Worm (Caenorhabditis elegans) whole organism, L4 larva: ENCODE results near the gene txt-10.

Experiments
- F10B5.3 ChIP-seq: sonication (generic microtip); optimal IDR thresholded peaks from 2 replicates; lab custom pipeline; 2016; ENCODE audit warnings: mild to moderate bottlenecking, missing genetic modification characterization, missing compliant biosample characterization
- F37D6.2 ChIP-seq: sonication (generic microtip); optimal IDR thresholded peaks from 2 replicates; lab custom pipeline; 2016; ENCODE audit warnings: mild to moderate bottlenecking, missing genetic modification characterization, missing compliant biosample characterization
- F44E2.7 ChIP-seq: fragments of 200-800 bp; sonication (Bioruptor generic); IDR thresholded peaks from 2 replicates; pipeline ENCODE4 v2.1.2; 2022; ENCODE audit warnings: missing genetic modification characterization, missing compliant biosample characterization
- F49E8.2 ChIP-seq: sonication (generic microtip); optimal IDR thresholded peaks from 2 replicates; lab custom pipeline; 2016; ENCODE audit warnings: missing compliant biosample characterization, mild to moderate bottlenecking, missing genetic modification characterization, borderline replicate concordance
- T20F7.1 ChIP-seq: fragments of 200-800 bp; sonication (Bioruptor generic); optimal IDR thresholded peaks from 2 replicates; lab custom pipeline; 2018; ENCODE audit warnings: mild to moderate bottlenecking, missing genetic modification characterization, missing compliant biosample characterization
- Y5F2A.4 ChIP-seq: fragments of 200-800 bp; sonication (Bioruptor generic); optimal IDR thresholded peaks from 2 replicates; lab custom pipeline; 2018; ENCODE audit warnings: mild to moderate bottlenecking, missing genetic modification characterization, missing compliant biosample characterization
- arid-1 ChIP-seq: fragments of 200-800 bp; sonication (Bioruptor generic); conservative IDR thresholded peaks from 2 replicates; pipeline ENCODE4 v1.3.6; 2022; ENCODE audit warnings: missing genetic modification reagents, missing genetic modification characterization, missing compliant biosample characterization
- cey-2 ChIP-seq: sonication (generic microtip); optimal IDR thresholded peaks from 3 replicates; lab custom pipeline; 2017; ENCODE audit warnings: missing genetic modification characterization, mild to moderate bottlenecking, missing compliant biosample characterization, antibody characterized with exemption, borderline replicate concordance; ENCODE audit not compliant: insufficient read depth
- dmd-6 ChIP-seq: fragments of 200-800 bp; sonication (Bioruptor generic); IDR thresholded peaks from 2 replicates; pipeline ENCODE4 v1.3.6; 2022; ENCODE audit warnings: missing genetic modification reagents, missing genetic modification characterization, missing compliant biosample characterization
- duxl-1 ChIP-seq: sonication (generic microtip); optimal IDR thresholded peaks from 2 replicates; lab custom pipeline; 2016; ENCODE audit warnings: mild to moderate bottlenecking, missing genetic modification characterization, moderate library complexity, missing compliant biosample characterization; ENCODE audit not compliant: poor library complexity
- dve-1 ChIP-seq: sonication (generic microtip); optimal IDR thresholded peaks from 2 replicates; lab custom pipeline; 2017; ENCODE audit warnings: antibody characterized with exemption, mild to moderate bottlenecking, missing genetic modification characterization, missing compliant biosample characterization; ENCODE audit not compliant: insufficient read depth
- fos-1 ChIP-seq: fragments of 150-350 bp; optimal IDR thresholded peaks from 2 replicates; lab custom pipeline; 2014; ENCODE audit warnings: missing biosample characterization, missing genetic modification characterization
- hif-1 ChIP-seq, 2 experiments: sonication (generic microtip); optimal IDR thresholded peaks; 2 replicates each; lab custom pipeline; 2016 to 2017; ENCODE audit warnings: missing compliant biosample characterization in 2 of 2, missing genetic modification characterization in 2 of 2, missing genetic modification reagents in 2 of 2, missing genotype in 2 of 2, mild to moderate bottlenecking in 1 of 2
- hlh-30 ChIP-seq: sonication (generic microtip); optimal IDR thresholded peaks from 2 replicates; lab custom pipeline; 2017; ENCODE audit warnings: antibody characterized with exemption, mild to moderate bottlenecking, missing genetic modification characterization, missing compliant biosample characterization; ENCODE audit not compliant: insufficient read depth
- lin-15B ChIP-seq: fragments of 150-350 bp; sonication (generic microtip); optimal IDR thresholded peaks from 3 replicates; lab custom pipeline; 2014; ENCODE audit warnings: missing biosample characterization, missing genetic modification characterization
- lin-39 ChIP-seq: fragments of 150-350 bp; optimal IDR thresholded peaks from 2 replicates; lab custom pipeline; 2014; ENCODE audit warnings: missing biosample characterization, missing genetic modification reagents, missing genetic modification characterization
- madf-5 ChIP-seq, 2 experiments: fragments of 200-800 bp; sonication (Bioruptor generic); IDR thresholded peaks; 2 replicates each; pipeline ENCODE4 v1.3.6; 2022; ENCODE audit warnings: missing compliant biosample characterization in 2 of 2, missing genetic modification characterization in 2 of 2
- mdl-1 ChIP-seq, 2 experiments: fragments of 150-350 bp in 1 of 2; sonication (generic microtip) in 1 of 2; optimal IDR thresholded peaks; 2 replicates each; lab custom pipeline; 2014 to 2017; ENCODE audit warnings: missing biosample characterization in 2 of 2, missing genetic modification characterization in 2 of 2
- nhr-10 ChIP-seq: fragments of 150-350 bp; optimal IDR thresholded peaks from 2 replicates; lab custom pipeline; 2014; ENCODE audit warnings: missing biosample characterization, missing genetic modification characterization
- nhr-25 ChIP-seq: sonication (generic microtip); optimal IDR thresholded peaks from 2 replicates; lab custom pipeline; 2017; ENCODE audit warnings: missing genetic modification characterization, mild to moderate bottlenecking, missing compliant biosample characterization, antibody characterized with exemption, moderate library complexity, borderline replicate concordance; ENCODE audit not compliant: insufficient read depth
- nhr-28 ChIP-seq: fragments of 150-350 bp; optimal IDR thresholded peaks from 2 replicates; lab custom pipeline; 2014; ENCODE audit warnings: missing biosample characterization, missing genetic modification characterization
- nhr-77 ChIP-seq: fragments of 150-350 bp; optimal IDR thresholded peaks from 2 replicates; lab custom pipeline; 2014; ENCODE audit warnings: missing biosample characterization, missing genetic modification characterization
- php-3 ChIP-seq: fragments of 200-800 bp; sonication (Bioruptor generic); IDR thresholded peaks from 2 replicates; pipeline ENCODE4 v1.3.6; 2022; ENCODE audit warnings: missing genetic modification reagents, missing genetic modification characterization, missing compliant biosample characterization
- pqm-1 ChIP-seq: sonication (generic microtip); optimal IDR thresholded peaks from 2 replicates; lab custom pipeline; 2017; ENCODE audit warnings: missing biosample characterization, missing genetic modification characterization
- rbr-2 ChIP-seq: sonication (generic microtip); optimal IDR thresholded peaks from 2 replicates; lab custom pipeline; 2016; ENCODE audit warnings: missing genotype, missing genetic modification characterization, missing compliant biosample characterization
- saeg-2 ChIP-seq: fragments of 200-800 bp; sonication (Bioruptor generic); IDR thresholded peaks from 2 replicates; pipeline ENCODE4 v1.3.6; 2022; ENCODE audit warnings: missing genetic modification reagents, missing genetic modification characterization, missing compliant biosample characterization
- spr-3 ChIP-seq: fragments of 200-800 bp; sonication (Bioruptor generic); optimal IDR thresholded peaks from 2 replicates; lab custom pipeline; 2018; ENCODE audit warnings: mild to moderate bottlenecking, missing genetic modification characterization, missing compliant biosample characterization
- tag-97 ChIP-seq: fragments of 200-800 bp; sonication (Bioruptor generic); IDR thresholded peaks from 2 replicates; pipeline ENCODE4 v1.3.6; 2022; ENCODE audit warnings: missing genetic modification characterization, missing compliant biosample characterization
- tra-1 ChIP-seq: fragments of 200-800 bp; sonication (Bioruptor generic); IDR thresholded peaks from 2 replicates; pipeline ENCODE4 v1.3.6; 2022; ENCODE audit warnings: missing genetic modification reagents, missing genetic modification characterization, missing compliant biosample characterization
- unc-130 ChIP-seq: sonication (generic microtip); optimal IDR thresholded peaks from 2 replicates; lab custom pipeline; 2016; ENCODE audit warnings: missing genetic modification reagents, missing genetic modification characterization, missing compliant biosample characterization
- unc-39 ChIP-seq: sonication (generic microtip); optimal IDR thresholded peaks from 2 replicates; lab custom pipeline; 2017; ENCODE audit warnings: missing biosample characterization, missing genetic modification characterization
- unc-62 ChIP-seq, 3 experiments: fragments of 150-350 bp in 1 of 3; sonication (generic microtip); optimal IDR thresholded peaks in 2 of 3; peaks in 1 of 3; 1 replicate in 1 of 3; 2 replicates in 2 of 3; lab custom pipeline; 2014 to 2017; ENCODE audit warnings: missing biosample characterization in 3 of 3, missing genetic modification characterization in 3 of 3, missing genetic modification reagents in 3 of 3, missing genotype in 1 of 3
- vab-7 ChIP-seq: fragments of 200-800 bp; sonication (Bioruptor generic); IDR thresholded peaks from 2 replicates; pipeline ENCODE4 v1.3.6; 2022; ENCODE audit warnings: missing genetic modification reagents, missing genetic modification characterization, missing compliant biosample characterization
- zag-1 ChIP-seq: fragments of 150-350 bp; optimal IDR thresholded peaks from 2 replicates; lab custom pipeline; 2014; ENCODE audit warnings: missing biosample characterization, missing genetic modification characterization
- zfp-2 ChIP-seq: sonication (generic microtip); optimal IDR thresholded peaks from 2 replicates; lab custom pipeline; 2016; ENCODE audit warnings: mild to moderate bottlenecking, missing genetic modification characterization, missing compliant biosample characterization
- zfp-3 ChIP-seq: fragments of 200-800 bp; sonication (Bioruptor generic); conservative IDR thresholded peaks from 2 replicates; pipeline ENCODE4 v1.3.6; 2022; ENCODE audit warnings: missing genetic modification reagents, missing genetic modification characterization, missing compliant biosample characterization
- ztf-7 ChIP-seq: fragments of 150-350 bp; optimal IDR thresholded peaks from 2 replicates; lab custom pipeline; 2014; ENCODE audit warnings: missing biosample characterization, missing genetic modification characterization

The txt-10 gene

ce11 chrV:10525902-10526301 lies 6.7 kb downstream of the txt-10 start, which contains the start of the genes C35A5.8 and hda-11 (continued):
- peak; percentile 74 for TF ChIP-seq unc-130
- 0 out of 2 replicates have a peak, but pooled peaks have one; percentile 50 for TF ChIP-seq tra-1 (GFP tag; lab: Robert Waterston, UW)
- no peak for TF ChIP-seq F10B5.3 (tag; lab: Kevin White, UChicago)
- peak; percentile 46; the same call in 1 of the 2 replicates for TF ChIP-seq zfp-3 (GFP tag; lab: Robert Waterston, UW)
- TF ChIP-seq F49E8.2 (tag; lab: Kevin White, UChicago), result no peak
- no peak for TF ChIP-seq F37D6.2 (tag; lab: Kevin White, UChicago)
- TF ChIP-seq zag-1, result no peak
- TF ChIP-seq rbr-2 (tag; lab: Kevin White, UChicago), result peak; percentile 48
- peak; percentile 61 for TF ChIP-seq dmd-6 (GFP tag; lab: Robert Waterston, UW)
- peak; percentile 71 for TF ChIP-seq duxl-1
- no peak for TF ChIP-seq nhr-10 (tag; lab: Kevin White, UChicago)
- TF ChIP-seq nhr-25, result peak; percentile 4
- TF ChIP-seq cey-2 (tag; lab: Kevin White, UChicago), result no peak

DNA sequence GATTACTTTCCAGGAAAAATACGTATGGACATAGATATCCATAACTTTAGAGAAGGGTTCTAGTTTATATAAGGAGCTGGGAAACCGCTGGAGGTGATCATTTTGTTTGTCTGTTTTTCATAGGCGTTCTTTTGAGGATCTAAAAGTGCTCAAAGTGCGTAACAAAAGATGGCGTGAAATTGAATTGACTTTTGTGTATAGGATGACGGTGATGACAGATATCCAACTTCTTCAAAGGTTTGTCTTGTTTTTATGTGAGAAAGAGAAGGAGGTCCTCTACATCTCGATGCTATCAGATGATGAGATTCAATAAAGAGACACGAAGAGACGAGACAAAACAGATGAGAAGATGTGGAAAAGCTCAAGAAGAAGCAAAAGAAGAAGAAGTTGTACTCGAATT lies 15.9 kb downstream of the txt-10 start:
- TF ChIP-seq F37D6.2 (tag; lab: Kevin White, UChicago) (no peak), unc-62 (GFP tag; optimal IDR thresholded peaks at IDR 0.05 in 1 of 2; lab: Kevin White, UChicago) (peak in 1 of 2 experiments; percentile 96), unc-62 (tag; optimal IDR thresholded peaks at IDR 0.05; lab: Kevin White, UChicago) (no peak)

DNA sequence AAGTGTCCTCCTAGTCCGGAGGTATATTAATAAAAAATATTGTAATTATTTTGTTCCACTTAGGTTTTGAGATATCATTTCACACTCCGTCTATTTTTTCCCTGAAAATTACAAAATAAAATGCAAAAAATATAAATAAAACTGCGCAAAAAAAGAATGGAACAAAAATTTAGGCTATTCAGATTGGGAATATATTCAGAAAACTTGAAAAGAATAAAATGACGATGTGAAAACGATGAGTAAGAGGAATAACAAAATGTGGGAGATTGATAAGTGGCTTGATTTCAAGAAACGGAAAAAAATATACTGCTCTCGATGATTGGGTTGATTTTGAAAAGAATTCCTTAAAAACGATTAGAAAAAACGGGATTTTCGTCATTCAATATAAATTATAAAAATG lies 18.4 kb downstream of the txt-10 start, which contains the start of gene dmsr-8:
Gene dmsr-8, minus strand, starts transcription at position 101 of the 400 bp plus-strand sequence.
- TF ChIP-seq spr-3 (GFP tag; lab: Kevin White, UChicago) (no peak), arid-1 (GFP tag; lab: Robert Waterston, UW) (no peak), zfp-2 (tag; lab: Kevin White, UChicago) (no peak), unc-62 (GFP tag; optimal IDR thresholded peaks at IDR 0.05 in 1 of 2; lab: Kevin White, UChicago) (peak in 1 of 2 experiments; percentile 61), unc-62 (tag; optimal IDR thresholded peaks at IDR 0.05; lab: Kevin White, UChicago) (no peak), duxl-1 (no peak), vab-7 (no peak)

DNA sequence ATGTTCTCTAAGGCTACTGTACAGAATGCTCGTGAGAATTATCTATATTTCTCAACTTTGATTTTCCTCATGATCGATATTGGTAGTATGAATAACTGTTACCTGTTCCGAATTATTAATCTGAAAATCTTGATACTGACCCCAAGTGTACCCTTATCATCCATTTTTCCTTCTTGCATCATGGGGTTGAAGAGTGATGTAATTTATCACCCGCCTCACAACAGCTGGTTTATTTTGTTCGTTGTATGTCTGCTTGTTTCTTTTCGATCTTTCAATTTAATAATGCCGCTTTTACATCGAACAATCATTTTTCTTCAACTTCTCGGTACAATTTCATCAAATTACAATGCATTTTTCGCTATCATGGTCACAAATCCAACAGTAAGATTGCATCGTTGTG lies 23.8 kb downstream of the txt-10 start, which contains the start of gene C35A5.6:
Gene C35A5.6, plus strand, starts transcription at position 283 of the 400 bp plus-strand sequence.
- TF ChIP-seq F37D6.2 (tag; lab: Kevin White, UChicago) (no peak), hlh-30 (tag; lab: Kevin White, UChicago) (peak; percentile 52), nhr-28 (tag; lab: Kevin White, UChicago) (peak; percentile 16), Y5F2A.4 (GFP tag; lab: Kevin White, UChicago) (no peak), ztf-7 (tag; lab: Kevin White, UChicago) (peak; percentile 97)

DNA sequence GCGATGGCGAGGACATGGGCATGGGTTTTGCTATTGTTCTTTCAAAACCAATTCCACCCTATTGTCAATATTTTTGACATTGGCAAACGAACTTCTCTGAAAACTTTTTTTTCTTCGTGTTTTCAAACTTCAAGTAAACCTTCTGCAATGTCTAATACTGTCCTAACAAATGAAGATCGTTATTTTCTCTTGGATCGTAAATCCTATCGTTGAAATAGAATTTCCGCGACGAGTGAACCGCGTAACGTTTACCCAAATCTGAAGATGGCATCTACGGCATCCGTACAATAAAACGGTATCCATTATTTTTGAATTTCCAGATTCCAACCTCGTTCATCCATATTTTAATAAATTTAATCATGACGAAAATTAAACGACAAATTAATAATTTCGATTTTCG lies 27.1 kb downstream of the txt-10 start, which contains the start of gene C35A5.5:
Gene C35A5.5, plus strand, starts transcription at position 301 of the 400 bp plus-strand sequence.
- no peak for TF ChIP-seq F49E8.2 (tag; lab: Kevin White, UChicago)
- TF ChIP-seq, all 104 proteins: peak for 0

DNA sequence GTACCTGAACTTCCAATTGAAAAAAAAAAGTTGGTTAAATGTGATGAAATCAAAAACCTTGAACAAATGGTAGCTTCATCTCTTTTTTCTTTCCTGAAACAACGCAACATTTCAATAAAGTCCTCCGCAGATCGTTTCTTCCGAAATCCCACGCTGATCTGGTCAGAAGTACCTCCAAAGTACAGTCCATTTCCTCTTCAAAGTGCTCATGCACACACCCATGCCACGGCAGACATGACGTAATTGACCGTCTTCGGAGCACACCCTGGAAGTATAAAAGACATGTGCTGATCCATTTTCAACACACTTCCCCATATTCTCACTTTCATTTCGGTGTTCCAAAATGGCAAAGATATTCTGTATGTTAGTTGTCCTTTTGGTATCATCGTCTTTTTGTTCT lies 28.7 kb downstream of the txt-10 start, which contains the start of gene C35A5.10:
Gene C35A5.10, plus strand, starts transcription at position 301 of the 400 bp plus-strand sequence.
- TF ChIP-seq nhr-77 (tag; lab: Kevin White, UChicago), result no peak
- TF ChIP-seq pqm-1 (tag; lab: Kevin White, UChicago), result no peak
- TF ChIP-seq fos-1 (tag; lab: Kevin White, UChicago), result no peak
- no peak for TF ChIP-seq nhr-25
- no peak for TF ChIP-seq tag-97
- TF ChIP-seq madf-5 (GFP tag; IDR thresholded peaks at IDR 0.05; lab: Robert Waterston, UW), result no peak
- TF ChIP-seq lin-39 (tag; lab: Kevin White, UChicago), result no peak
- no peak for TF ChIP-seq php-3
- no peak for TF ChIP-seq dve-1
- no peak for TF ChIP-seq lin-15B (tag; lab: Kevin White, UChicago)
- no peak for TF ChIP-seq mdl-1 (tag; optimal IDR thresholded peaks at IDR 0.05; lab: Kevin White, UChicago)
- TF ChIP-seq F10B5.3 (tag; lab: Kevin White, UChicago), result no peak
- TF ChIP-seq T20F7.1, result no peak
- no peak for TF ChIP-seq unc-130
- TF ChIP-seq saeg-2 (GFP tag; lab: Robert Waterston, UW), result no peak
- TF ChIP-seq unc-39 (tag; lab: Kevin White, UChicago), result no peak
- no peak for TF ChIP-seq F44E2.7 (GFP tag; lab: Robert Waterston, UW)
- no peak for TF ChIP-seq hif-1 (tag; optimal IDR thresholded peaks at IDR 0.05; lab: Kevin White, UChicago)
- TF ChIP-seq, all 104 proteins: peak for 0
